Fruit fly (Drosophila melanogaster) whole organism, prepupa: ENCODE measurements around the gene Papst2.
A peak's percentile ranks its signal among the peaks of the same experiment; 100 is the strongest.

Experiments
- Blimp-1 ChIP-seq: fragments of 200-800 bp; sonication (Bioruptor generic); optimal IDR thresholded peaks from 3 replicates; lab custom pipeline; 2017; ENCODE audit warnings: missing biosample characterization, missing genetic modification characterization, mild to moderate bottlenecking, moderate library complexity, missing genetic modification reagents
- CG10669 ChIP-seq: fragments of 200-800 bp; sonication (Bioruptor generic); optimal IDR thresholded peaks from 3 replicates; lab custom pipeline; 2018; ENCODE audit warnings: missing biosample characterization, mild to moderate bottlenecking, missing genetic modification characterization, moderate library complexity
- CG11294 ChIP-seq: fragments of 200-800 bp; sonication (Bioruptor generic); IDR thresholded peaks from 2 replicates; pipeline ENCODE4 v1.3.6; 2022; ENCODE audit warnings: missing biosample characterization, missing genetic modification characterization
- CG11762 ChIP-seq: fragments of 200-800 bp; sonication (Bioruptor generic); optimal IDR thresholded peaks from 3 replicates; lab custom pipeline; 2016; ENCODE audit warnings: missing biosample characterization, missing genetic modification characterization; ENCODE audit not compliant: insufficient read depth
- CG11902 ChIP-seq: fragments of 200-800 bp; sonication (Bioruptor generic); optimal IDR thresholded peaks from 3 replicates; lab custom pipeline; 2016; ENCODE audit warnings: missing biosample characterization, missing genetic modification characterization
- CG15336 ChIP-seq: fragments of 200-800 bp; sonication (Bioruptor generic); IDR thresholded peaks from 2 replicates; pipeline ENCODE4 v1.3.6; 2022; ENCODE audit warnings: missing biosample characterization, missing genetic modification characterization
- CG1621 ChIP-seq: fragments of 200-800 bp; sonication (Bioruptor generic); optimal IDR thresholded peaks from 3 replicates; lab custom pipeline; 2018; ENCODE audit warnings: missing biosample characterization, mild to moderate bottlenecking, missing genetic modification characterization
- CG16779 ChIP-seq: fragments of 200-800 bp; sonication (Bioruptor generic); optimal IDR thresholded peaks from 3 replicates; lab custom pipeline; 2017; ENCODE audit warnings: missing biosample characterization, mild to moderate bottlenecking, missing genetic modification characterization
- CG31627 ChIP-seq: fragments of 200-800 bp; sonication (Bioruptor generic); optimal IDR thresholded peaks from 3 replicates; lab custom pipeline; 2016; ENCODE audit warnings: missing biosample characterization, missing genetic modification characterization
- CG34406 ChIP-seq: fragments of 200-800 bp; sonication (Bioruptor generic); optimal IDR thresholded peaks from 3 replicates; lab custom pipeline; 2016; ENCODE audit warnings: missing biosample characterization, missing genetic modification characterization
- CG3919 ChIP-seq: fragments of 200-800 bp; sonication (Bioruptor generic); optimal IDR thresholded peaks from 3 replicates; lab custom pipeline; 2016; ENCODE audit warnings: missing biosample characterization, missing genetic modification characterization
- CG6163 ChIP-seq: fragments of 200-800 bp; sonication (Bioruptor generic); IDR thresholded peaks from 3 replicates; pipeline ENCODE4 v1.3.6; 2022; ENCODE audit warnings: missing biosample characterization, missing genetic modification characterization
- CG6276 ChIP-seq: fragments of 200-800 bp; sonication (Bioruptor generic); optimal IDR thresholded peaks from 2 replicates; lab custom pipeline; 2017; ENCODE audit warnings: missing biosample characterization, mild to moderate bottlenecking, missing genetic modification characterization
- CG6792 ChIP-seq: fragments of 200-800 bp; sonication (Bioruptor generic); optimal IDR thresholded peaks from 3 replicates; lab custom pipeline; 2016; ENCODE audit warnings: missing biosample characterization, missing genetic modification characterization
- CG6854 ChIP-seq: fragments of 200-800 bp; sonication (Bioruptor generic); optimal IDR thresholded peaks from 2 replicates; lab custom pipeline; 2017; ENCODE audit warnings: missing biosample characterization, mild to moderate bottlenecking, missing genetic modification characterization
- CG8632 ChIP-seq: fragments of 200-800 bp; sonication (Bioruptor generic); optimal IDR thresholded peaks from 3 replicates; lab custom pipeline; 2016; ENCODE audit warnings: missing biosample characterization, missing genetic modification characterization
- CG9139 ChIP-seq: fragments of 200-800 bp; sonication (Bioruptor generic); optimal IDR thresholded peaks from 3 replicates; lab custom pipeline; 2017; ENCODE audit warnings: missing biosample characterization, mild to moderate bottlenecking, missing genetic modification characterization
- Eip93F ChIP-seq: fragments of 200-800 bp; sonication (Bioruptor generic); optimal IDR thresholded peaks from 2 replicates; lab custom pipeline; 2016; ENCODE audit warnings: missing biosample characterization, mild to moderate bottlenecking, missing genetic modification characterization
- Ets96B ChIP-seq: fragments of 200-800 bp; optimal IDR thresholded peaks from 2 replicates; lab custom pipeline; 2019; ENCODE audit warnings: missing biosample characterization, mild to moderate bottlenecking, missing genetic modification characterization, moderate library complexity
- Gug ChIP-seq: fragments of 200-800 bp; sonication (Bioruptor generic); IDR thresholded peaks from 2 replicates; pipeline ENCODE4 v1.3.6; 2022; ENCODE audit warnings: missing biosample characterization, missing genetic modification characterization
- Hr38 ChIP-seq: sonication (Bioruptor generic); optimal IDR thresholded peaks from 2 replicates; lab custom pipeline; 2016; ENCODE audit warnings: missing biosample characterization, missing genetic modification characterization
- Hr39 ChIP-seq: fragments of 200-800 bp; sonication (Bioruptor generic); optimal IDR thresholded peaks from 2 replicates; lab custom pipeline; 2016; ENCODE audit warnings: missing biosample characterization, missing genetic modification characterization
- OdsH ChIP-seq: fragments of 200-800 bp; sonication (Bioruptor generic); optimal IDR thresholded peaks from 3 replicates; lab custom pipeline; 2016; ENCODE audit warnings: missing biosample characterization, missing genetic modification characterization
- Smox ChIP-seq: fragments of 200-800 bp; sonication (Bioruptor generic); optimal IDR thresholded peaks from 3 replicates; lab custom pipeline; 2016; ENCODE audit warnings: missing biosample characterization, missing genetic modification characterization
- Sox102F ChIP-seq: fragments of 200-800 bp; sonication (Bioruptor generic); optimal IDR thresholded peaks from 2 replicates; lab custom pipeline; 2016; ENCODE audit warnings: missing biosample characterization, mild to moderate bottlenecking, missing genetic modification characterization
- Sox14 ChIP-seq: fragments of 200-800 bp; sonication (Bioruptor generic); optimal IDR thresholded peaks from 3 replicates; lab custom pipeline; 2016; ENCODE audit warnings: missing biosample characterization, missing genetic modification characterization
- Sox15 ChIP-seq: fragments of 200-800 bp; sonication (Bioruptor generic); optimal IDR thresholded peaks from 3 replicates; lab custom pipeline; 2016; ENCODE audit warnings: missing biosample characterization, missing genetic modification characterization
- achi ChIP-seq: fragments of 200-800 bp; sonication (Bioruptor generic); optimal IDR thresholded peaks from 3 replicates; lab custom pipeline; 2016; ENCODE audit warnings: missing biosample characterization, missing genetic modification characterization
- acj6 ChIP-seq: fragments of 200-800 bp; sonication (Bioruptor generic); optimal IDR thresholded peaks from 3 replicates; lab custom pipeline; 2016; ENCODE audit warnings: missing biosample characterization, missing genetic modification characterization
- dsx ChIP-seq: fragments of 200-800 bp; optimal IDR thresholded peaks from 3 replicates; lab custom pipeline; 2019; ENCODE audit warnings: missing biosample characterization, mild to moderate bottlenecking, missing genetic modification characterization, moderate library complexity; ENCODE audit not compliant: poor library complexity, severe bottlenecking
- esn ChIP-seq: fragments of 200-800 bp; sonication (Bioruptor generic); optimal IDR thresholded peaks from 2 replicates; lab custom pipeline; 2016; ENCODE audit warnings: missing biosample characterization, mild to moderate bottlenecking, missing genetic modification characterization, moderate library complexity
- fkh ChIP-seq: fragments of 200-800 bp; sonication (Bioruptor generic); optimal IDR thresholded peaks from 3 replicates; lab custom pipeline; 2017; ENCODE audit warnings: missing biosample characterization, mild to moderate bottlenecking, missing genetic modification characterization, moderate library complexity
- lz ChIP-seq: fragments of 200-800 bp; sonication (Bioruptor generic); optimal IDR thresholded peaks from 3 replicates; lab custom pipeline; 2016; ENCODE audit warnings: missing biosample characterization, missing genetic modification characterization
- net ChIP-seq: fragments of 200-800 bp; sonication (Bioruptor generic); optimal IDR thresholded peaks from 3 replicates; lab custom pipeline; 2016; ENCODE audit warnings: missing biosample characterization, missing genetic modification characterization
- salr ChIP-seq, 2 experiments: fragments of 200-800 bp; sonication (Bioruptor generic); optimal IDR thresholded peaks; 3 replicates each; lab custom pipeline; 2016 to 2018; ENCODE audit warnings: missing biosample characterization in 2 of 2, missing genetic modification characterization in 2 of 2, mild to moderate bottlenecking in 1 of 2
- ss ChIP-seq, 2 experiments: fragments of 200-800 bp; sonication (Bioruptor generic); optimal IDR thresholded peaks; 2 replicates in 1 of 2; 3 replicates in 1 of 2; lab custom pipeline; 2017 to 2018; ENCODE audit warnings: mild to moderate bottlenecking in 2 of 2, missing biosample characterization in 2 of 2, missing genetic modification characterization in 2 of 2, moderate library complexity in 1 of 2
- svp ChIP-seq: fragments of 200-800 bp; sonication (Bioruptor generic); peaks from one replicate; lab custom pipeline; 2016; ENCODE audit warnings: missing biosample characterization, missing genetic modification characterization
- vri ChIP-seq: fragments of 200-800 bp; sonication (Bioruptor generic); optimal IDR thresholded peaks from 3 replicates; lab custom pipeline; 2016; ENCODE audit warnings: missing biosample characterization, mild to moderate bottlenecking, missing genetic modification characterization

Gene Papst2

DNA sequence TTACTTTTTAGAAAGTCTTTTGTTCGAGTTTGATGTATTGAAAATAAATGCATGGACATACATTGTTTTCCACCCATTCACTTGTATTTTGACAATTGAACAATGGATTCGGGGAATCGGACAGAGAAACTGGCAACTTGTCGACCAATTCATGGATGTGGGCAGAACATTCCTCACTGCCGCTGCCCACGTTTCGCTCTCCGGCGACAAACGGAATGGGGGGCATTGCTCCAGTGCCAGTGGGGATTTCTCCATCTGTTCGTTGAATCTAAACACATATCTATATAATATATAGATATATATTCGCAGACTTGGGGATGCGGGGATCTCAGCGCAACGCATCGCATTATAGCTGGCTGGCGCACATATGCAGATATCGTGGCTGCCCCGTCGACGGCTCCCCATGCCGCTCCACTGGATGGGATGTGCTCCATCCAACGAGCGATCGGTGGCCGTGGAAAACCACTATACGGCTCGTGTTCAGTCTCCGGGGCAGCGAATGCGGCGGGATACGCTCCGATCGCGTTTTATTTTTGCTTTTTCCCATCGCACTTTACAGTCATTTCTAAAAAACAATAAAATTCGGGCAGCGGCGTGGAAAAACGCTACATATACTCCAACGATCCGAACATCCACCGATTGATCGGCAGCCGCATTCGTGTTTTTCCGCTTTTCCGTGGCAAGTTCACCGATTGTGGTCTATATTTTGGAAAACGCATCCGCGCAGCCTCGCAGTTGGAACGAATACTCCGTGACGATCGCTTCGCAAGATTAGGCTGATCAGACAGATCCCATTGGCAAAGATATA lies 3.0 kb downstream of the Papst2 start, which contains the start of gene TpnC73F:
Gene TpnC73F (plus strand): TSS at position 633 of the 808 bp plus-strand sequence.
- TF ChIP-seq acj6 (GFP tag; lab: Kevin White, UChicago), result no peak
- TF ChIP-seq CG1621, result no peak
- TF ChIP-seq Ets96B (tag; lab: Kevin White, UChicago), result no peak
- no peak for TF ChIP-seq vri (GFP tag; lab: Kevin White, UChicago)
- no peak for TF ChIP-seq Smox (GFP tag; lab: Kevin White, UChicago)
- TF ChIP-seq CG6854 (GFP tag; lab: Kevin White, UChicago), result no peak
- no peak for TF ChIP-seq CG10669 (GFP tag; lab: Kevin White, UChicago)
- no peak for TF ChIP-seq CG9139 (GFP tag; lab: Kevin White, UChicago)
- no peak for TF ChIP-seq CG6276 (GFP tag; lab: Kevin White, UChicago)
- TF ChIP-seq Blimp-1, result no peak

DNA sequence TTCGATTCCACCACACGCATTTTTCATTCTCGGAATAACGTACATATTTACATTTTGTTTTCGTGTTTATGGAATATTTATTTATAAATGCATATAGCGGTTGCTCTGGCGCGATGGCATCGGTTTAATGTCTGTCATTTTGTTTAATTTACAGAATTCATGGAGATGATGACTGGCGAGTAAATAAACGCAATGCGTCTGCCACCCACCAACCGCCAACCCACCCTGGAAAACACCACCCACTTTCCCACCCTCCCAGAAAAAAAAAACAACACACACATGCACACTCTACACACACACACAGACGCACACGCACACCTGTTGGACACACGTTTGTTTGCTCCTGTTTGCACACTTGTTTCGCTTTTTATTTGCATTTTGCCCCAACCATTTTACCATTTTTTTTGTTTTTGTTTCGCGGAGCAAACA lies 5.2 kb downstream of the Papst2 start:
- TF ChIP-seq Hr38 (GFP tag; lab: Kevin White, UChicago) (no peak), Blimp-1 (peak; percentile 5), Gug (GFP tag; lab: Robert Waterston, UW) (no peak), net (GFP tag; lab: Kevin White, UChicago) (peak; percentile 13), salr (GFP tag; optimal IDR thresholded peaks at IDR 0.05; lab: Kevin White, UChicago) (no peak), CG3919 (GFP tag; lab: Kevin White, UChicago) (peak; percentile 8), achi (GFP tag; lab: Kevin White, UChicago) (no peak), ss (GFP tag; optimal IDR thresholded peaks at IDR 0.05; lab: Kevin White, UChicago) (peak in 1 of 2 experiments; percentile 49), dsx (GFP tag; lab: Kevin White, UChicago) (no peak), Sox15 (GFP tag; lab: Kevin White, UChicago) (no peak), CG31627 (GFP tag; lab: Kevin White, UChicago) (no peak), CG16779 (tag; lab: Kevin White, UChicago) (peak; percentile 4), fkh (GFP tag; lab: Kevin White, UChicago) (peak; percentile 93), lz (no peak), Sox14 (GFP tag; lab: Kevin White, UChicago) (no peak), CG34406 (GFP tag; lab: Kevin White, UChicago) (no peak), acj6 (GFP tag; lab: Kevin White, UChicago) (no peak), OdsH (GFP tag; lab: Kevin White, UChicago) (no peak), CG8632 (peak; percentile 3), CG15336 (GFP tag; lab: Robert Waterston, UW) (no peak), svp (no peak), Sox102F (GFP tag; lab: Kevin White, UChicago) (no peak), CG6792 (GFP tag; lab: Kevin White, UChicago) (no peak), CG6854 (GFP tag; lab: Kevin White, UChicago) (no peak), CG6163 (no peak; the same call in 2 of the 3 replicates), CG11294 (GFP tag; lab: Robert Waterston, UW) (no peak), Eip93F (GFP tag; lab: Kevin White, UChicago) (no peak), CG1621 (no peak), CG11902 (GFP tag; lab: Kevin White, UChicago) (no peak), CG11762 (GFP tag; lab: Kevin White, UChicago) (no peak), Hr39 (GFP tag; lab: Kevin White, UChicago) (no peak), esn (GFP tag; lab: Kevin White, UChicago) (no peak), Smox (GFP tag; lab: Kevin White, UChicago) (no peak)
